Worm (Caenorhabditis elegans) whole organism, late embryonic: ENCODE measurements around the gene lin-15A.

Experiments used
- F13H6.1 ChIP-seq: sonication (generic microtip); optimal IDR thresholded peaks from 2 replicates; lab custom pipeline; 2016; ENCODE audit warnings: missing genetic modification characterization, missing compliant biosample characterization
- K09A11.1 ChIP-seq: sonication (generic microtip); optimal IDR thresholded peaks from 2 replicates; lab custom pipeline; 2017; ENCODE audit warnings: antibody characterized with exemption, mild to moderate bottlenecking, missing genetic modification characterization, missing compliant biosample characterization; ENCODE audit not compliant: insufficient read depth
- T23F11.4 ChIP-seq: fragments of 200-800 bp; sonication (Bioruptor generic); optimal IDR thresholded peaks from 2 replicates; lab custom pipeline; 2018; ENCODE audit warnings: mild to moderate bottlenecking, missing genetic modification characterization, missing compliant biosample characterization
- ahr-1 ChIP-seq: sonication (generic microtip); optimal IDR thresholded peaks from 2 replicates; lab custom pipeline; 2016; ENCODE audit warnings: missing genetic modification characterization, missing compliant biosample characterization
- ceh-14 ChIP-seq: sonication (generic microtip); optimal IDR thresholded peaks from 2 replicates; lab custom pipeline; 2016; ENCODE audit warnings: missing genotype, missing genetic modification characterization, missing compliant biosample characterization
- ceh-2 ChIP-seq: sonication (generic microtip); optimal IDR thresholded peaks from 2 replicates; lab custom pipeline; 2016; ENCODE audit warnings: missing genotype, missing genetic modification characterization, missing compliant biosample characterization
- ceh-24 ChIP-seq: sonication (generic microtip); optimal IDR thresholded peaks from 2 replicates; lab custom pipeline; 2016; ENCODE audit warnings: mild to moderate bottlenecking, missing genetic modification characterization, missing compliant biosample characterization
- ceh-31 ChIP-seq: sonication (generic microtip); optimal IDR thresholded peaks from 2 replicates; lab custom pipeline; 2016; ENCODE audit warnings: missing genetic modification characterization, missing compliant biosample characterization
- ceh-34 ChIP-seq: sonication (generic microtip); optimal IDR thresholded peaks from 2 replicates; lab custom pipeline; 2016; ENCODE audit warnings: mild to moderate bottlenecking, missing genetic modification characterization, missing compliant biosample characterization
- ceh-6 ChIP-seq: fragments of 200-800 bp; sonication (Bioruptor generic); optimal IDR thresholded peaks from 2 replicates; lab custom pipeline; 2018; ENCODE audit warnings: mild to moderate bottlenecking, missing genetic modification characterization, missing compliant biosample characterization
- ceh-9 ChIP-seq: sonication (generic microtip); optimal IDR thresholded peaks from 2 replicates; lab custom pipeline; 2016; ENCODE audit warnings: mild to moderate bottlenecking, missing genetic modification characterization, inconsistent platforms, missing compliant biosample characterization
- che-1 ChIP-seq: sonication (generic microtip); optimal IDR thresholded peaks from 2 replicates; lab custom pipeline; 2016; ENCODE audit warnings: mild to moderate bottlenecking, missing genetic modification characterization, missing compliant biosample characterization
- elt-4 ChIP-seq: sonication (generic microtip); optimal IDR thresholded peaks from 2 replicates; lab custom pipeline; 2016; ENCODE audit warnings: missing genetic modification characterization, missing compliant biosample characterization
- eyg-1 ChIP-seq: sonication (generic microtip); optimal IDR thresholded peaks from 2 replicates; lab custom pipeline; 2016; ENCODE audit warnings: missing genotype, missing genetic modification characterization, missing compliant biosample characterization
- fkh-10 ChIP-seq: fragments of 150-350 bp; optimal IDR thresholded peaks from 2 replicates; lab custom pipeline; 2014; ENCODE audit warnings: missing biosample characterization, missing genetic modification reagents, missing genetic modification characterization
- gmeb-2 ChIP-seq: sonication (generic microtip); optimal IDR thresholded peaks from 2 replicates; lab custom pipeline; 2016; ENCODE audit warnings: missing genetic modification characterization, inconsistent platforms, missing compliant biosample characterization
- hlh-15 ChIP-seq: sonication (generic microtip); optimal IDR thresholded peaks from 2 replicates; lab custom pipeline; 2016; ENCODE audit warnings: missing genetic modification characterization, missing compliant biosample characterization
- hlh-30 ChIP-seq: sonication (generic microtip); optimal IDR thresholded peaks from 2 replicates; lab custom pipeline; 2017; ENCODE audit warnings: antibody characterized with exemption, missing genetic modification characterization, missing compliant biosample characterization; ENCODE audit not compliant: insufficient read depth
- hlh-6 ChIP-seq: sonication (generic microtip); optimal IDR thresholded peaks from 2 replicates; lab custom pipeline; 2016; ENCODE audit warnings: missing genotype, missing genetic modification characterization, missing compliant biosample characterization
- lim-6 ChIP-seq: sonication (generic microtip); optimal IDR thresholded peaks from 2 replicates; lab custom pipeline; 2016; ENCODE audit warnings: missing genetic modification characterization, missing compliant biosample characterization
- madf-2 ChIP-seq: sonication (generic microtip); optimal IDR thresholded peaks from 2 replicates; lab custom pipeline; 2017; ENCODE audit warnings: missing genetic modification characterization, missing compliant biosample characterization
- mec-3 ChIP-seq: sonication (generic microtip); optimal IDR thresholded peaks from 2 replicates; lab custom pipeline; 2016; ENCODE audit warnings: borderline replicate concordance, missing genetic modification characterization, missing compliant biosample characterization
- nhr-11 ChIP-seq: fragments of 150-350 bp; optimal IDR thresholded peaks from 2 replicates; lab custom pipeline; 2014; ENCODE audit warnings: missing biosample characterization, missing genetic modification characterization
- pag-3 ChIP-seq: sonication (generic microtip); optimal IDR thresholded peaks from 2 replicates; lab custom pipeline; 2016; ENCODE audit warnings: missing compliant biosample characterization, missing genetic modification characterization, borderline replicate concordance
- pha-2 ChIP-seq: sonication (generic microtip); optimal IDR thresholded peaks from 2 replicates; lab custom pipeline; 2017; ENCODE audit warnings: mild to moderate bottlenecking, missing genetic modification characterization, missing compliant biosample characterization
- rnt-1 ChIP-seq: sonication (generic microtip); optimal IDR thresholded peaks from 2 replicates; lab custom pipeline; 2016; ENCODE audit warnings: missing genetic modification characterization, missing compliant biosample characterization
- sox-2 ChIP-seq: fragments of 200-800 bp; sonication (Bioruptor generic); IDR thresholded peaks from 2 replicates; pipeline ENCODE4 v1.3.6; 2022; ENCODE audit warnings: missing genetic modification reagents, missing genetic modification characterization, missing compliant biosample characterization
- sox-4 ChIP-seq: sonication (generic microtip); optimal IDR thresholded peaks from 2 replicates; lab custom pipeline; 2017; ENCODE audit warnings: mild to moderate bottlenecking, missing genetic modification characterization, inconsistent platforms, missing compliant biosample characterization
- syd-9 ChIP-seq: sonication (generic microtip); optimal IDR thresholded peaks from 2 replicates; lab custom pipeline; 2016; ENCODE audit warnings: mild to moderate bottlenecking, missing genetic modification characterization, moderate library complexity, missing compliant biosample characterization
- tbx-2 ChIP-seq: sonication (generic microtip); optimal IDR thresholded peaks from 2 replicates; lab custom pipeline; 2016; ENCODE audit warnings: missing genetic modification characterization, missing compliant biosample characterization
- tbx-7 ChIP-seq: sonication (generic microtip); optimal IDR thresholded peaks from 2 replicates; lab custom pipeline; 2016; ENCODE audit warnings: missing genotype, missing genetic modification characterization, missing compliant biosample characterization
- unc-3 ChIP-seq, 2 experiments: fragments of 200-800 bp in 1 of 2; sonication (Bioruptor generic) in 1 of 2; sonication (generic microtip) in 1 of 2; conservative IDR thresholded peaks in 1 of 2; optimal IDR thresholded peaks in 1 of 2; 2 replicates each; pipeline versions ENCODE4 v1.3.6 to Lab custom; 2016 to 2022; ENCODE audit warnings: missing compliant biosample characterization in 2 of 2, missing genetic modification characterization in 2 of 2, missing genetic modification reagents in 1 of 2
- unc-42 ChIP-seq: sonication (generic microtip); optimal IDR thresholded peaks from 2 replicates; lab custom pipeline; 2016; ENCODE audit warnings: missing genotype, missing genetic modification characterization, missing compliant biosample characterization
- unc-55 ChIP-seq: sonication (generic microtip); optimal IDR thresholded peaks from 2 replicates; lab custom pipeline; 2017; ENCODE audit warnings: missing biosample characterization, missing genetic modification reagents, missing genetic modification characterization

The lin-15A gene

DNA sequence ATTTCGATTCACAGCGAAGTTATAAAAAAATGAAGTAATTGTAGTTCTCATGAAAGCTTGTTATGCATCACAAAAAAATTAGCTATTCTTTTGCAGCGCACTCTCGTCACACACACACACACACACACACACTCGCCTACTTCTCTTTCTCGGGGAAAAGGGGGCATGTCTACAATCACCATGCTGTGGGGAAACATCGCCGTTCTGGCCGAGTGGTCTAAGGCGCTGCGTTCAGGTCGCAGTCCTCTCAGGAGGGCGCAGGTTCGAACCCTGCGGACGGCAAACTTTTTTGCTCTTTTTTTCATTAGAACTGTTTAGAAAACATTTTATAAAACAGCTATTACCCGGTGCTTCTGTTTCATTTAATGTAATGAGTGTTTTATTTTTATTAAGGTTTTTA, 10.1 kb downstream of the lin-15A start (continued):
- TF ChIP-seq tbx-7 (tag; lab: Kevin White, UChicago) (peak; percentile 23), unc-42 (tag; lab: Kevin White, UChicago) (peak; percentile 18), tbx-2 (tag; lab: Kevin White, UChicago) (peak; percentile 86), rnt-1 (tag; lab: Kevin White, UChicago) (peak; percentile 80), madf-2 (tag; lab: Kevin White, UChicago) (peak; percentile 83), unc-3 (GFP tag; conservative IDR thresholded peaks at IDR 0.05; lab: Robert Waterston, UW) (peak; percentile 92), unc-3 (tag; optimal IDR thresholded peaks at IDR 0.05; lab: Kevin White, UChicago) (peak; percentile 88), nhr-11 (tag; lab: Kevin White, UChicago) (no peak), mec-3 (tag; lab: Kevin White, UChicago) (no peak), hlh-30 (tag; lab: Kevin White, UChicago) (peak; percentile 55), ceh-9 (tag; lab: Kevin White, UChicago) (peak; percentile 67), ceh-34 (tag; lab: Kevin White, UChicago) (peak; percentile 86), hlh-15 (tag; lab: Kevin White, UChicago) (peak; percentile 74), eyg-1 (tag; lab: Kevin White, UChicago) (peak; percentile 86), pag-3 (peak; percentile 53), syd-9 (peak; percentile 77), che-1 (peak; percentile 91), K09A11.1 (tag; lab: Kevin White, UChicago) (peak; percentile 28), fkh-10 (GFP tag; lab: Kevin White, UChicago) (peak; percentile 65), ceh-14 (tag; lab: Kevin White, UChicago) (peak; percentile 84), ceh-2 (peak; percentile 79), sox-2 (GFP tag; lab: Robert Waterston, UW) (peak; percentile 90), ceh-24 (tag; lab: Kevin White, UChicago) (peak; percentile 71), ceh-6 (GFP tag; lab: Kevin White, UChicago) (peak; percentile 85), ceh-31 (peak; percentile 81), pha-2 (tag; lab: Kevin White, UChicago) (peak; percentile 82), hlh-6 (tag; lab: Kevin White, UChicago) (peak; percentile 90), sox-4 (tag; lab: Kevin White, UChicago) (peak; percentile 91), gmeb-2 (tag; lab: Kevin White, UChicago) (peak; percentile 90)

ce11 chrX:15742310-15742709, 10.5 kb downstream of the lin-15A start, which contains the start of gene nhr-255:
Gene nhr-255, plus strand, starts transcription at chrX:15742610.
- TF ChIP-seq lim-6 (tag; lab: Kevin White, UChicago) (no peak), unc-55 (GFP tag; lab: Kevin White, UChicago) (no peak), T23F11.4 (GFP tag; lab: Kevin White, UChicago) (no peak)

- TF ChIP-seq ahr-1 (tag; lab: Kevin White, UChicago) (no peak), syd-9 (no peak), elt-4 (tag; lab: Kevin White, UChicago) (no peak), hlh-6 (tag; lab: Kevin White, UChicago) (no peak), F13H6.1 (tag; lab: Kevin White, UChicago) (no peak)
Measured at ce11 chrX:15746705-15747104, 14.9 kb downstream of the lin-15A start, which contains the start of gene srxa-9. Gene srxa-9, plus strand, starts transcription at chrX:15747005.

- no peak for TF ChIP-seq unc-55 (GFP tag; lab: Kevin White, UChicago)
- TF ChIP-seq che-1, result no peak
- no peak; the same call in 1 of the 2 replicates for TF ChIP-seq sox-2 (GFP tag; lab: Robert Waterston, UW)
Measured at ce11 chrX:15747814-15748213, 16.0 kb downstream of the lin-15A start.
